Worm (Caenorhabditis elegans) whole organism, late embryonic: ENCODE results near the gene phf-15.

Experiments
- C38D4.7 ChIP-seq: fragments of 200-800 bp; sonication (Bioruptor generic); optimal IDR thresholded peaks from 2 replicates; lab custom pipeline; 2018; ENCODE audit warnings: mild to moderate bottlenecking, missing genetic modification characterization, moderate library complexity, missing compliant biosample characterization
- Y22D7AL.16 ChIP-seq: sonication (generic microtip); optimal IDR thresholded peaks from 2 replicates; lab custom pipeline; 2016; ENCODE audit warnings: missing genetic modification characterization, missing compliant biosample characterization
- ama-1 ChIP-seq: fragments of 150-350 bp; optimal IDR thresholded peaks from 2 replicates; lab custom pipeline; 2014
- ceh-18 ChIP-seq: sonication (generic microtip); optimal IDR thresholded peaks from 2 replicates; lab custom pipeline; 2016; ENCODE audit warnings: missing genetic modification characterization, missing compliant biosample characterization
- che-1 ChIP-seq: sonication (generic microtip); optimal IDR thresholded peaks from 2 replicates; lab custom pipeline; 2016; ENCODE audit warnings: mild to moderate bottlenecking, missing genetic modification characterization, missing compliant biosample characterization
- hlh-30 ChIP-seq: sonication (generic microtip); optimal IDR thresholded peaks from 2 replicates; lab custom pipeline; 2017; ENCODE audit warnings: antibody characterized with exemption, missing genetic modification characterization, missing compliant biosample characterization; ENCODE audit not compliant: insufficient read depth
- nhr-11 ChIP-seq: fragments of 150-350 bp; optimal IDR thresholded peaks from 2 replicates; lab custom pipeline; 2014; ENCODE audit warnings: missing biosample characterization, missing genetic modification characterization
- sdc-2 ChIP-seq: sonication (generic microtip); optimal IDR thresholded peaks from 2 replicates; lab custom pipeline; 2016; ENCODE audit warnings: missing genotype, missing genetic modification characterization, missing compliant biosample characterization
- unc-42 ChIP-seq: sonication (generic microtip); optimal IDR thresholded peaks from 2 replicates; lab custom pipeline; 2016; ENCODE audit warnings: missing genotype, missing genetic modification characterization, missing compliant biosample characterization

DNA sequence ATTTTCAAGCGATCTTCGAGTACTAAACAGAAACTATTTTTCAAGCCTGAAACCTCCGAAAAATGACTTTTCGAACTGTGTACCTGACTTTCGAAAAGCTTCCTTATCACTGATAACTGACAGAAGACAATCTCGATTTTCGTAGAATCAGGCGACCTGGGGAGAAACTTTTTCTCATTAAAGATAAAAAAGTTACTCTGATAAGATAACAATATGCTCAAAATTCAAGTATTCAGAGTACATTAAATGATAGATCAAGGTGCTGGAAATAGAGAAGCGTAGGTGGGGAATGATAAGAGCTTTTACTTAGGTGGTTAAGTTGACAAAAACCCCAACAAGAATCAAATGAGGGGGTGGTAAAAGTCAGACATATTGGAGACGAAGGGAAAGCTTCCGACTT, 47.4 kb downstream of the phf-15 start, which contains the start of gene prk-2:
- TF ChIP-seq che-1 (tag; lab: Kevin White, UChicago) (no peak), ceh-18 (tag; lab: Kevin White, UChicago) (no peak), nhr-11 (tag; lab: Kevin White, UChicago) (no peak), Y22D7AL.16 (no peak), ama-1 (no peak), sdc-2 (tag; lab: Kevin White, UChicago) (no peak), unc-42 (tag; lab: Kevin White, UChicago) (no peak), C38D4.7 (GFP tag; lab: Kevin White, UChicago) (no peak), hlh-30 (tag; lab: Kevin White, UChicago) (no peak)
